Worm (Caenorhabditis elegans) whole organism, late embryonic: ENCODE measurements around the gene Y73C8C.8.

Experiments
- C38D4.7 ChIP-seq: fragments of 200-800 bp; sonication (Bioruptor generic); optimal IDR thresholded peaks from 2 replicates; lab custom pipeline; 2018; ENCODE audit warnings: mild to moderate bottlenecking, missing genetic modification characterization, moderate library complexity, missing compliant biosample characterization
- K02D7.2 ChIP-seq: sonication (generic microtip); optimal IDR thresholded peaks from 2 replicates; lab custom pipeline; 2017; ENCODE audit warnings: mild to moderate bottlenecking, missing genetic modification characterization, missing compliant biosample characterization
- K09A11.1 ChIP-seq: sonication (generic microtip); optimal IDR thresholded peaks from 2 replicates; lab custom pipeline; 2017; ENCODE audit warnings: antibody characterized with exemption, mild to moderate bottlenecking, missing genetic modification characterization, missing compliant biosample characterization; ENCODE audit not compliant: insufficient read depth
- ahr-1 ChIP-seq: sonication (generic microtip); optimal IDR thresholded peaks from 2 replicates; lab custom pipeline; 2016; ENCODE audit warnings: missing genetic modification characterization, missing compliant biosample characterization
- ama-1 ChIP-seq: fragments of 150-350 bp; optimal IDR thresholded peaks from 2 replicates; lab custom pipeline; 2014
- ceh-18 ChIP-seq: sonication (generic microtip); optimal IDR thresholded peaks from 2 replicates; lab custom pipeline; 2016; ENCODE audit warnings: missing genetic modification characterization, missing compliant biosample characterization
- ceh-2 ChIP-seq: sonication (generic microtip); optimal IDR thresholded peaks from 2 replicates; lab custom pipeline; 2016; ENCODE audit warnings: missing genotype, missing genetic modification characterization, missing compliant biosample characterization
- ceh-22 ChIP-seq: sonication (generic microtip); optimal IDR thresholded peaks from 2 replicates; lab custom pipeline; 2017; ENCODE audit warnings: missing biosample characterization, missing genetic modification characterization
- ceh-34 ChIP-seq: sonication (generic microtip); optimal IDR thresholded peaks from 2 replicates; lab custom pipeline; 2016; ENCODE audit warnings: mild to moderate bottlenecking, missing genetic modification characterization, missing compliant biosample characterization
- ceh-45 ChIP-seq: fragments of 200-800 bp; sonication (Bioruptor generic); IDR thresholded peaks from 2 replicates; pipeline ENCODE4 v1.3.6; 2022; ENCODE audit warnings: missing genetic modification reagents, missing genetic modification characterization, missing compliant biosample characterization
- che-1 ChIP-seq: sonication (generic microtip); optimal IDR thresholded peaks from 2 replicates; lab custom pipeline; 2016; ENCODE audit warnings: mild to moderate bottlenecking, missing genetic modification characterization, missing compliant biosample characterization
- elt-2 ChIP-seq: sonication (generic microtip); optimal IDR thresholded peaks from 2 replicates; lab custom pipeline; 2016; ENCODE audit warnings: missing genetic modification reagents, missing genetic modification characterization, missing compliant biosample characterization
- elt-4 ChIP-seq: sonication (generic microtip); optimal IDR thresholded peaks from 2 replicates; lab custom pipeline; 2016; ENCODE audit warnings: missing genetic modification characterization, missing compliant biosample characterization
- ets-4 ChIP-seq: sonication (generic microtip); optimal IDR thresholded peaks from 2 replicates; lab custom pipeline; 2016; ENCODE audit warnings: missing genetic modification characterization, missing compliant biosample characterization
- eyg-1 ChIP-seq: sonication (generic microtip); optimal IDR thresholded peaks from 2 replicates; lab custom pipeline; 2016; ENCODE audit warnings: missing genotype, missing genetic modification characterization, missing compliant biosample characterization
- fax-1 ChIP-seq: sonication (generic microtip); optimal IDR thresholded peaks from 2 replicates; lab custom pipeline; 2016; ENCODE audit warnings: missing genotype, missing genetic modification characterization, missing compliant biosample characterization
- gmeb-2 ChIP-seq: sonication (generic microtip); optimal IDR thresholded peaks from 2 replicates; lab custom pipeline; 2016; ENCODE audit warnings: missing genetic modification characterization, inconsistent platforms, missing compliant biosample characterization
- hlh-15 ChIP-seq: sonication (generic microtip); optimal IDR thresholded peaks from 2 replicates; lab custom pipeline; 2016; ENCODE audit warnings: missing genetic modification characterization, missing compliant biosample characterization
- hlh-30 ChIP-seq: sonication (generic microtip); optimal IDR thresholded peaks from 2 replicates; lab custom pipeline; 2017; ENCODE audit warnings: antibody characterized with exemption, missing genetic modification characterization, missing compliant biosample characterization; ENCODE audit not compliant: insufficient read depth
- hlh-6 ChIP-seq: sonication (generic microtip); optimal IDR thresholded peaks from 2 replicates; lab custom pipeline; 2016; ENCODE audit warnings: missing genotype, missing genetic modification characterization, missing compliant biosample characterization
- lim-6 ChIP-seq: sonication (generic microtip); optimal IDR thresholded peaks from 2 replicates; lab custom pipeline; 2016; ENCODE audit warnings: missing genetic modification characterization, missing compliant biosample characterization
- madf-2 ChIP-seq: sonication (generic microtip); optimal IDR thresholded peaks from 2 replicates; lab custom pipeline; 2017; ENCODE audit warnings: missing genetic modification characterization, missing compliant biosample characterization
- nhr-232 ChIP-seq: sonication (generic microtip); optimal IDR thresholded peaks from 2 replicates; lab custom pipeline; 2016; ENCODE audit warnings: missing genetic modification characterization, missing compliant biosample characterization
- npax-4 ChIP-seq: sonication (generic microtip); optimal IDR thresholded peaks from 2 replicates; lab custom pipeline; 2016; ENCODE audit warnings: missing genetic modification characterization, missing compliant biosample characterization
- pat-9 ChIP-seq: fragments of 200-800 bp; sonication (Bioruptor generic); optimal IDR thresholded peaks from 2 replicates; lab custom pipeline; 2018; ENCODE audit warnings: mild to moderate bottlenecking, missing genetic modification characterization, moderate library complexity, missing compliant biosample characterization
- ref-2 ChIP-seq: sonication (generic microtip); optimal IDR thresholded peaks from 2 replicates; lab custom pipeline; 2016; ENCODE audit warnings: missing genetic modification characterization, missing compliant biosample characterization
- sox-2 ChIP-seq: fragments of 200-800 bp; sonication (Bioruptor generic); IDR thresholded peaks from 2 replicates; pipeline ENCODE4 v1.3.6; 2022; ENCODE audit warnings: missing genetic modification reagents, missing genetic modification characterization, missing compliant biosample characterization
- syd-9 ChIP-seq: sonication (generic microtip); optimal IDR thresholded peaks from 2 replicates; lab custom pipeline; 2016; ENCODE audit warnings: mild to moderate bottlenecking, missing genetic modification characterization, moderate library complexity, missing compliant biosample characterization
- tbx-7 ChIP-seq: sonication (generic microtip); optimal IDR thresholded peaks from 2 replicates; lab custom pipeline; 2016; ENCODE audit warnings: missing genotype, missing genetic modification characterization, missing compliant biosample characterization
- unc-42 ChIP-seq: sonication (generic microtip); optimal IDR thresholded peaks from 2 replicates; lab custom pipeline; 2016; ENCODE audit warnings: missing genotype, missing genetic modification characterization, missing compliant biosample characterization
- unc-55 ChIP-seq: sonication (generic microtip); optimal IDR thresholded peaks from 2 replicates; lab custom pipeline; 2017; ENCODE audit warnings: missing biosample characterization, missing genetic modification reagents, missing genetic modification characterization
- unc-86 ChIP-seq: sonication (generic microtip); optimal IDR thresholded peaks from 2 replicates; lab custom pipeline; 2016; ENCODE audit warnings: missing genetic modification characterization, missing compliant biosample characterization
- zip-5 ChIP-seq: sonication (generic microtip); optimal IDR thresholded peaks from 2 replicates; lab custom pipeline; 2016; ENCODE audit warnings: missing genetic modification characterization, missing compliant biosample characterization

Gene Y73C8C.8

DNA sequence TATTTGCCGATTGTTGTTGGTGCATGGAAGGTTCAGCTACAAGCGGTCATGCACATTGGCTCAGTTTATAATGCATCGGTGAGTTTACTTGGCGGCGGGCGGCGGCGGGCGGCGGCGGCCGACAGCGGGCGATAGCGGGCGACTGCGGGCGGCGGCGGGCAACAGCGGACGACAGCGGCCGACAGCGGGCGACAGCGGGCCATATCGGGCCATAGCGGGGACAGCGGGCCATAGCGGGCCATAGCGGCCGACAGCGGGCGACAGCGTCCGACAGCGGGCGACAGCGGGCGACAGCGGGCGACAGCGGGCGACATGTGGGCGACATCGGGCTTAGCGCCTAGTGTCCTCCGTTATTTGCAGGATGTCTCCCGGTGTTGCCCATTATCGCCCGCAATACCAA lies 18.5 kb upstream of the Y73C8C.8 start:
- TF ChIP-seq ahr-1, result no peak
- no peak for TF ChIP-seq ama-1 (lab: Kevin White, UChicago)
- TF ChIP-seq elt-4, result no peak
- TF ChIP-seq unc-55 (GFP tag; lab: Kevin White, UChicago), result no peak
- no peak for TF ChIP-seq sox-2
- no peak for TF ChIP-seq ceh-18 (tag; lab: Kevin White, UChicago)
- no peak for TF ChIP-seq che-1
- no peak for TF ChIP-seq K09A11.1 (tag; lab: Kevin White, UChicago)
- TF ChIP-seq pat-9, result no peak
- no peak for TF ChIP-seq ceh-34 (tag; lab: Kevin White, UChicago)
- no peak for TF ChIP-seq ceh-22 (tag; lab: Kevin White, UChicago)
- no peak for TF ChIP-seq hlh-30 (tag; lab: Kevin White, UChicago)
- no peak for TF ChIP-seq madf-2
- no peak for TF ChIP-seq hlh-6 (tag; lab: Kevin White, UChicago)

DNA sequence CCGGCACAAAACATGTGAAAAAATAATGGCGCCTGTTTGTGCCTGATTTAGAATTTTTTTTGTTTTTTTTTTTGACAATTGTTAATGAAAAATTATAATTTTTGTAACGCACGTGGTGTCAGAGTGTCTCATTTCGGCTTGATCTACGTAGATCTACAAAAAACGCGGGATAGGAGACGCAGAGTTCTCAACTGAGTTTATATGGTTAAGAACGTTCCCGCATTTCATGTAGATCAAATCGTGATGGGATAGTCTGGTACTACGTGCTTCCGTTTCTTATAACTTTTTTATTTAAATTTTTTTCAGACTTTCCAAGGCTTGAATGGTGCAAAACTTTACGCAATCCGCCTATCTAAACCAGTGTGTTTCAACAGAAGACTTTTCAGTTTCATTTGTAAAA lies 15.2 kb upstream of the Y73C8C.8 start, which contains the start of gene tat-6:
Gene tat-6 (plus strand): TSS at position 301 of the 400 bp plus-strand sequence.
- TF ChIP-seq ceh-2 (tag; lab: Kevin White, UChicago) (no peak), gmeb-2 (tag; lab: Kevin White, UChicago) (no peak)
- TF ChIP-seq, all 69 proteins: peak for 0

DNA sequence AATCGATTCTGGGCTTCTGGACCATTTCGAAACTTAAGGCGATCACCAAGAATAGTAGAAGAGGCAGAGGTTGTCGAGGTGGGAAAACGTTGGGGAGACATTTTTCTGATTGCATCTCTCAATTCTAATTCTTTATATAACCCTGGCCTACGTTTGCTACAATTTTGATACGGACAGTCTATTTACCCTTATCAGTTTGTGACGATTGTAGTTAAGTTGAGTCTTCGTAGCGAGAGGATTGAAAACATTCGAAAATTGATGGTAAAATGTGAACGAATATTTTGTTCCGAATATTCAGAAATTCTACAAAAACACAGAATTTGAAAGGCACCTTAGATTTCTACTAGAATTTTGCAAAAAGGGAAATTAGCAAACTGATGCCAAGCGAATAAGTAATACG lies 14.0 kb upstream of the Y73C8C.8 start, which contains the start of gene Y73C8C.10:
Gene Y73C8C.10 (minus strand): TSS at position 101 of the 400 bp plus-strand sequence.
- TF ChIP-seq ceh-34 (tag; lab: Kevin White, UChicago) (no peak), unc-86 (tag; lab: Kevin White, UChicago) (no peak), eyg-1 (no peak), ceh-18 (tag; lab: Kevin White, UChicago) (no peak), C38D4.7 (GFP tag; lab: Kevin White, UChicago) (no peak), ref-2 (tag; lab: Kevin White, UChicago) (no peak), lim-6 (tag; lab: Kevin White, UChicago) (no peak), zip-5 (tag; lab: Kevin White, UChicago) (no peak), ceh-45 (GFP tag; lab: Robert Waterston, UW) (no peak), unc-42 (tag; lab: Kevin White, UChicago) (no peak), nhr-232 (tag; lab: Kevin White, UChicago) (no peak)

DNA sequence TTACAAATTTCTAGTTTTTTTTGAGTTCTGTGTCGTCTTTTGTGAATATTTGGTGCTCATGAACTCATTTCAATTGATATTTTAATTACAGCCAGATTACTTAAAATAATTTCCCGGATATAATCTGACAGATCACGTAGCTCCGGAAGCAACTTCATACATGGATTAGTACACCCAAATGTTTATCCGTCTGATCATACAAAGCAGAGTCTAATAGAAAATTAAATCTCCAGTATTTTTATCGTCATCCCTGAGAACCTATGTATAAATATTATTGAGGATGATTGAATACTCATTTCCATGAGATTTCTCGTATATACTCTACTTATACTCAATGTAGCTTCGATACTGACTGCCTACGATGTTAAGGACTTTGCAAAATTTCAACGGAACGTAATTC lies 11.3 kb upstream of the Y73C8C.8 start, which contains the start of gene Y73C8C.12:
Gene Y73C8C.12 (plus strand): TSS at position 301 of the 400 bp plus-strand sequence.
- TF ChIP-seq syd-9 (tag; lab: Kevin White, UChicago) (no peak), eyg-1 (no peak), elt-2 (tag; lab: Kevin White, UChicago) (no peak), elt-4 (no peak), npax-4 (no peak), ahr-1 (no peak), hlh-15 (tag; lab: Kevin White, UChicago) (no peak), che-1 (no peak)

DNA sequence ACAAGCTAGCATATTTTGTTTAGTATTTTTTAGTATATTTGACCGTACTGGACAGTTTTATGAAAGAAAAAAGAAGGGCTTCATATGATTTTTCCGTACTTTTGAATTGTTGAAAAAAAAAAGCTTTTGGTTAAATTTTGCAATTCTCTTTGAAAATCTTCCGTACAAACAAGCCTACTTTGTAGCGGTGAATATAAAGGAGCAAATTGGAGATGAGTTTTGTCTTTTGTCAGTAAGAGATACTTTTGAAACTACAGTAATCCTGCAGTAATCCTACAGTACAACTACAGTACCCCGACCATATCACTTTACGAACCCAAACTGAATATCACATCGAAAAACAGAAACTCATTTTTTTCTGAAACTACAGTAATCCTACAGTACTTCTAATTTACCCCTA lies 8.8 kb upstream of the Y73C8C.8 start:
- TF ChIP-seq ets-4 (no peak), ref-2 (tag; lab: Kevin White, UChicago) (no peak), fax-1 (no peak), K02D7.2 (tag; lab: Kevin White, UChicago) (no peak), ceh-34 (tag; lab: Kevin White, UChicago) (no peak), che-1 (no peak), unc-42 (tag; lab: Kevin White, UChicago) (no peak)

DNA sequence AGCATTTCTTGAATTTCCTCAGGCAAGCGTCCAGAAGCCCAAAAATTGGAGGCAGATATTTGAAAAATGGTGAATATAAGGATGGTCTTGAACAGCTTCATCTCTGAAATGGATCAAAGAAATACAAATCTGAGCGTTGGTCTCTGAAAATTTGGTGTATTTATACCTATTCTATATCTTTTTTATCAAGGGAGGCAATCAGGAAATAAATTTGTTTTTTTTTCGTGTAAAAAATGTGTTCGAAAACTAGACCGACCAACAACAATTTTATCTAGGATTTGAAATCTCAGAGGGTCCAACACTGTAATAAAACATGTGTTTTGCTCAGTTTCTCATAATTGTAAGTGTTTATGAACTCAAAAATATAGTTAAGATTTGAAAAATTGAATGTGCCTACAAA lies 8.1 kb upstream of the Y73C8C.8 start, which contains the start of gene srt-56:
Gene srt-56 (minus strand): TSS at position 101 of the 400 bp plus-strand sequence.
- TF ChIP-seq tbx-7 (tag; lab: Kevin White, UChicago), result no peak
